Worm (Caenorhabditis elegans): ENCODE data around the gene F40G9.8.

ce11 chrIII:203953-204352 is 39.3 kb upstream of the F40G9.8 start:
- TF ChIP-seq nhr-23 (tag; optimal IDR thresholded peaks at IDR 0.05), result no peak
- no peak for TF ChIP-seq pha-4 (tag; optimal IDR thresholded peaks at IDR 0.05)
- TF ChIP-seq ztf-11 (tag; optimal IDR thresholded peaks at IDR 0.05), result no peak
- TF ChIP-seq snpc-4 (tag; optimal IDR thresholded peaks at IDR 0.05), result no peak
- no peak for TF ChIP-seq unc-62 (GFP tag; optimal IDR thresholded peaks at IDR 0.05)
- TF ChIP-seq jun-1 (tag; optimal IDR thresholded peaks at IDR 0.05), result no peak
- TF ChIP-seq ama-1 (optimal IDR thresholded peaks at IDR 0.05), result no peak
- TF ChIP-seq elt-1 (tag; optimal IDR thresholded peaks at IDR 0.05), result no peak
- no peak for TF ChIP-seq egl-27 (tag; optimal IDR thresholded peaks at IDR 0.05)
- no peak for TF ChIP-seq nhr-76 (tag; optimal IDR thresholded peaks at IDR 0.05)
- TF ChIP-seq skn-1 (tag; optimal IDR thresholded peaks at IDR 0.05), result no peak

Measured in whole organism, L3 larva.